Fruit fly (Drosophila melanogaster) whole organism: ENCODE data around the gene Cpsf6.

Experiments used
- CG8478 ChIP-seq: fragments of >200 bp; optimal IDR thresholded peaks from 2 replicates; lab custom pipeline; 2018; ENCODE audit warnings: inconsistent platforms
- Dll ChIP-seq: fragments of >200 bp; optimal IDR thresholded peaks from 2 replicates; lab custom pipeline; 2017
- EcR ChIP-seq, 2 experiments: fragments of >200 bp; optimal IDR thresholded peaks; 2 replicates each; lab custom pipeline; 2017; ENCODE audit warnings: missing biosample characterization in 2 of 2, missing genetic modification characterization in 2 of 2, missing genetic modification reagents in 2 of 2
- pan ChIP-seq: fragments of >200 bp; optimal IDR thresholded peaks from 2 replicates; lab custom pipeline; 2017
- psq ChIP-seq: fragments of >200 bp; optimal IDR thresholded peaks from 2 replicates; lab custom pipeline; 2017
- usp ChIP-seq: fragments of >200 bp; optimal IDR thresholded peaks from 2 replicates; lab custom pipeline; 2017; ENCODE audit warnings: missing biosample characterization, missing genetic modification characterization, mixed read lengths

DNA sequence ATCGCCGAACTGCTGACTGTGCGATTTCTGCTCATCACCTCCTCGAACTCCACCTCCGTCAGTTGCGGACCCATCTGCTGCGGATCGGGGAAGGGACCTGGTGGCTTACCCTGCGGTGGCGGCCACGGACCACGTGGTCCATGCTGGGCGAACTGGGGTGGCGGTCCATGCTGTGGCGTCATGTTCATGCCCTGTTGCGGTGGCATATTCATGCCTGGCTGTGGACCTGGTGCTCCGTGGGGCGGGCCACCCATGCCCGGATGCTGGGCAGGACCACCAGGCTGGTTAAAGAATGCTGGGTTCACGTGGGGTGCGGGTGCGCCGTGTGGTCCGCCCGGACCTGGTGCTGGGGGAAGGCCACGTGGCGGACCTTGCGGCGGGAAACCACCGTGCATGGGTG lies 3.0 kb downstream of the Cpsf6 start:
- TF ChIP-seq CG8478 (lab: Kevin White, UChicago): no peak
- TF ChIP-seq usp (GFP tag; lab: Kevin White, UChicago): no peak
- TF ChIP-seq psq: no peak
- TF ChIP-seq pan (lab: Kevin White, UChicago): no peak
- TF ChIP-seq Dll (lab: Kevin White, UChicago): no peak
- no peak for TF ChIP-seq EcR (GFP tag; optimal IDR thresholded peaks at IDR 0.05; lab: Kevin White, UChicago)
